Worm (Caenorhabditis elegans): Measurements from ENCODE around the gene fbxa-88.

The fbxa-88 gene

ce11 chrV:16158391-16158790, 15.5 kb upstream of the fbxa-88 start, which contains the start of gene str-99:
str-99 (minus strand) TSS chrV:16158491.
- TF ChIP-seq nhr-237 (tag; optimal IDR thresholded peaks at IDR 0.05) = no peak
- TF ChIP-seq unc-86 (tag; optimal IDR thresholded peaks at IDR 0.05) = no peak
- TF ChIP-seq elt-3 (tag; optimal IDR thresholded peaks at IDR 0.05) = no peak
- TF ChIP-seq hlh-4 (tag; optimal IDR thresholded peaks at IDR 0.05) = no peak

DNA sequence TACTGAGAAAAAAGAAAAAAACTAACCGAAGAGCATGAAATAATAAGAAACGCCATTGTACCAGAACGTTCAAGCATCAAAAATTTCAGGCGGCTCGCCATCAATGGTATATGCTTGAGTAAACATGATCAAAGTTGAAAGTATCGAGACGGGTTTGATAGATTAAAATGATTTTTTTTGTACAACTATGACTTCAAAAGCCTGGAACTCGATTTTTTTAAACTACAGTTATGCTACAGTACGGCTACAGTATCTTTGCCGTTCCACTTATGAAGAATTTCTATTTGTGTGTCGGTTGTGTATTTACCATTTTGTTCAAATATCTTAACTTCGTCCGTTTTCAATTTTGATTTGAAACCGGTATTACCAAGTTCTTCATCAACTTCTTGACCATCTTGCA, 12.2 kb upstream of the fbxa-88 start, which contains the start of gene str-97:
Gene str-97 (minus strand): TSS at position 101 of the 400 bp plus-strand sequence.
- TF ChIP-seq F16B12.6 (tag; optimal IDR thresholded peaks at IDR 0.05) (no peak), nhr-237 (tag; optimal IDR thresholded peaks at IDR 0.05) (no peak), unc-98 (GFP tag; IDR thresholded peaks at IDR 0.05) (no peak), aha-1 (tag; optimal IDR thresholded peaks at IDR 0.05) (no peak), ceh-82 (tag; optimal IDR thresholded peaks at IDR 0.05) (no peak), pax-3 (tag; optimal IDR thresholded peaks at IDR 0.05) (no peak), hlh-4 (tag; optimal IDR thresholded peaks at IDR 0.05) (no peak), egl-13 (tag; optimal IDR thresholded peaks at IDR 0.05) (no peak), fkh-8 (tag; optimal IDR thresholded peaks at IDR 0.05) (no peak), sox-4 (tag; optimal IDR thresholded peaks at IDR 0.05) (no peak), lin-39 (tag; optimal IDR thresholded peaks at IDR 0.05) (no peak), aly-2 (tag; optimal IDR thresholded peaks at IDR 0.05) (no peak), C04F5.9 (tag; optimal IDR thresholded peaks at IDR 0.05) (no peak), nhr-90 (tag; optimal IDR thresholded peaks at IDR 0.05; ENCODE audit: poor library complexity) (no peak), lir-3 (tag; optimal IDR thresholded peaks at IDR 0.05; ENCODE audit: poor library complexity) (no peak)

DNA sequence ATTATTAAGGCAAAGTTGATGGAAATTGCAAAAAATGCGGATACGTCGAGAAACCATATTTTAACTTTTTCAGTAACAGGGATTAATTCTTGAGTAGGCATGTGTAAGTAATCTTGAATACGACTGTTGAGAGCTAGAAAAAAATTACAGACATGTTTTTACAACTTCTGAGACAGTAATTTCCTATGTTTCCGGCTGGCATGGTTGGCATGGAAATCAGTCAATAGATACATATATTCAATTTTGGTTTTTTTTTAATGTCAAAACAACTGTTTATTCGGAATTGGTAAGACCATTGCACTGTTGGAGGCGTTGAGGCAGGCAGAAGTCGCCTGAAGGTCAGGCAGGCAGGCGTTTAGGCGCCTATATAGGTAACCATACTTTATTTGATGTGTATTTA, 10.5 kb upstream of the fbxa-88 start, which contains the start of gene str-254:
Gene str-254 (minus strand): TSS at position 101 of the 400 bp plus-strand sequence.
- TF ChIP-seq unc-86 (tag; optimal IDR thresholded peaks at IDR 0.05) (no peak), lin-14 (GFP tag; optimal IDR thresholded peaks at IDR 0.05) (no peak), ces-1 (GFP tag; optimal IDR thresholded peaks at IDR 0.05) (no peak)

DNA sequence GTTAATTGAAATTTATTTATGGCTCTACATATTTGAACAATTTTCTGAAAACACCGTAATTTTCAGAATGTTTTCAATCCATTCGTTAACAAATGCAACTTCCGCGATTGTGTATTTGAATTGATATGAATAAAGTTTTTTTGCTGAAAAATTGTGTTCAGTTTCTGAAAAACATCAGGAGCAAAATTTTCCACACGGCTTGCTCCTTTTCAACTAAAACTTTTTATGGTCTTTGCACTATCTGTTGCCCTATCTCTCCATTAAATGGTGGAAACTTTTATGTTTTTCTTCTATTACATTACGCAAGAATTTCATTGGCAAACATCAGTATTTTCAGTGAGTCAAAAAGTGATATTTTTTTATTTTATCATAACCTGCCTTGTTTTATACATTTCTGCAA, 5.9 kb upstream of the fbxa-88 start, which contains the start of gene F10A3.4:
Gene F10A3.4 (plus strand): TSS at position 301 of the 400 bp plus-strand sequence.
- no peak for TF ChIP-seq fkh-8 (tag; optimal IDR thresholded peaks at IDR 0.05)
- no peak for TF ChIP-seq isw-1 (GFP tag; IDR thresholded peaks at IDR 0.05)
- no peak for TF ChIP-seq ama-1 (optimal IDR thresholded peaks at IDR 0.05)
- no peak for TF ChIP-seq skn-1 (tag; optimal IDR thresholded peaks at IDR 0.05)
- TF ChIP-seq lin-15B (tag; optimal IDR thresholded peaks at IDR 0.05) = no peak
- no peak for TF ChIP-seq C16A3.4 (tag; optimal IDR thresholded peaks at IDR 0.05)
- no peak for TF ChIP-seq mab-9 (GFP tag; IDR thresholded peaks at IDR 0.05)
- TF ChIP-seq tlp-1 (tag; optimal IDR thresholded peaks at IDR 0.05) = no peak
- TF ChIP-seq F16B12.6 (tag; optimal IDR thresholded peaks at IDR 0.05) = no peak
- no peak for TF ChIP-seq zip-4 (GFP tag; optimal IDR thresholded peaks at IDR 0.05)

- TF ChIP-seq nhr-71 (tag; optimal IDR thresholded peaks at IDR 0.05) (no peak), sup-37 (GFP tag; optimal IDR thresholded peaks at IDR 0.05) (no peak)
Measured at ce11 chrV:16145009-16145408, 2.1 kb upstream of the fbxa-88 start.

- no peak for TF ChIP-seq C04F5.9 (tag; optimal IDR thresholded peaks at IDR 0.05)
- no peak for TF ChIP-seq egl-13 (tag; optimal IDR thresholded peaks at IDR 0.05)
- no peak for TF ChIP-seq nhr-20 (tag; optimal IDR thresholded peaks at IDR 0.05)
- no peak for TF ChIP-seq ceh-88 (GFP tag; IDR thresholded peaks at IDR 0.05)
- TF ChIP-seq mef-2 (tag; optimal IDR thresholded peaks at IDR 0.05) = no peak
- no peak for TF ChIP-seq snpc-4 (tag; optimal IDR thresholded peaks at IDR 0.05)
- no peak for TF ChIP-seq aha-1 (tag; optimal IDR thresholded peaks at IDR 0.05)
Measured at ce11 chrV:16142371-16142770, 545 bp downstream of the fbxa-88 start, which contains the start of gene fbxa-18. fbxa-18 (plus strand) TSS chrV:16142671.

Measured in whole organism, L1 larva.